Worm (Caenorhabditis elegans) whole organism, young adult: ENCODE measurements around the gene nspb-1.

Experiments used
- B0336.3 ChIP-seq: fragments of 200-800 bp; sonication (Bioruptor generic); IDR thresholded peaks from 2 replicates; pipeline ENCODE4 v1.3.6; 2022; ENCODE audit warnings: missing genetic modification characterization, missing compliant biosample characterization
- D2030.7 ChIP-seq: fragments of 200-800 bp; sonication (Bioruptor generic); IDR thresholded peaks from 2 replicates; pipeline ENCODE4 v1.3.6; 2022; ENCODE audit warnings: missing genetic modification reagents, missing genetic modification characterization, missing compliant biosample characterization
- F22D6.2 ChIP-seq: sonication (generic microtip); optimal IDR thresholded peaks from 2 replicates; lab custom pipeline; 2016; ENCODE audit warnings: mild to moderate bottlenecking, missing genetic modification characterization, missing compliant biosample characterization
- F23B12.7 ChIP-seq: sonication (generic microtip); optimal IDR thresholded peaks from 2 replicates; lab custom pipeline; 2017; ENCODE audit warnings: missing genetic modification characterization, mild to moderate bottlenecking, missing compliant biosample characterization, antibody characterized with exemption, moderate library complexity; ENCODE audit not compliant: insufficient read depth
- F39B2.1 ChIP-seq: fragments of 200-800 bp; sonication (Bioruptor generic); IDR thresholded peaks from 2 replicates; pipeline ENCODE4 v1.3.6; 2022; ENCODE audit warnings: missing genetic modification reagents, missing genetic modification characterization, missing compliant biosample characterization
- F57C9.4 ChIP-seq: sonication (generic microtip); optimal IDR thresholded peaks from 2 replicates; lab custom pipeline; 2017; ENCODE audit warnings: mild to moderate bottlenecking, missing genetic modification characterization, missing compliant biosample characterization
- Y79H2A.3 ChIP-seq: fragments of 200-800 bp; sonication (Bioruptor generic); conservative IDR thresholded peaks from 2 replicates; pipeline ENCODE4 v1.3.6; 2022; ENCODE audit warnings: missing genetic modification reagents, missing genetic modification characterization, missing compliant biosample characterization
- Y95B8A.8 ChIP-seq: fragments of 200-800 bp; sonication (Bioruptor generic); IDR thresholded peaks from 2 replicates; pipeline ENCODE4 v1.3.6; 2022; ENCODE audit warnings: missing genetic modification reagents, missing genetic modification characterization, missing compliant biosample characterization
- aptf-2 ChIP-seq: fragments of 200-800 bp; sonication (Bioruptor generic); conservative IDR thresholded peaks from 2 replicates; pipeline ENCODE4 v1.3.6; 2022; ENCODE audit warnings: missing genetic modification reagents, missing genetic modification characterization, missing compliant biosample characterization
- atf-7 ChIP-seq: sonication (generic microtip); optimal IDR thresholded peaks from 2 replicates; lab custom pipeline; 2017; ENCODE audit warnings: mild to moderate bottlenecking, missing genetic modification characterization, missing compliant biosample characterization
- athp-1 ChIP-seq: sonication (generic microtip); optimal IDR thresholded peaks from 2 replicates; lab custom pipeline; 2017; ENCODE audit warnings: mild to moderate bottlenecking, missing genetic modification characterization, missing compliant biosample characterization
- attf-5 ChIP-seq: fragments of 200-800 bp; sonication (Bioruptor generic); optimal IDR thresholded peaks from 2 replicates; lab custom pipeline; 2018; ENCODE audit warnings: mild to moderate bottlenecking, missing genetic modification characterization, missing compliant biosample characterization
- bed-2 ChIP-seq: fragments of 200-800 bp; sonication (Bioruptor generic); IDR thresholded peaks from 2 replicates; pipeline ENCODE4 v1.3.6; 2022; ENCODE audit warnings: missing genetic modification reagents, missing genetic modification characterization, missing compliant biosample characterization
- cebp-1 ChIP-seq, 2 experiments: fragments of 200-800 bp in 1 of 2; sonication (Bioruptor generic) in 1 of 2; sonication (generic microtip) in 1 of 2; IDR thresholded peaks in 1 of 2; optimal IDR thresholded peaks in 1 of 2; 2 replicates each; pipeline versions ENCODE4 v1.3.6 to Lab custom; 2017 to 2022; ENCODE audit warnings: missing compliant biosample characterization in 2 of 2, missing genetic modification characterization in 2 of 2, mild to moderate bottlenecking in 1 of 2, missing genetic modification reagents in 1 of 2, moderate library complexity in 1 of 2
- efl-1 ChIP-seq: fragments of 150-350 bp; optimal IDR thresholded peaks from 2 replicates; lab custom pipeline; 2014; ENCODE audit warnings: missing biosample characterization, missing genetic modification reagents, missing genetic modification characterization
- ekl-4 ChIP-seq: fragments of 200-800 bp; sonication (Bioruptor generic); IDR thresholded peaks from 2 replicates; pipeline ENCODE4 v1.3.6; 2022; ENCODE audit warnings: missing genetic modification reagents, missing genetic modification characterization, missing compliant biosample characterization
- gei-17 ChIP-seq: fragments of 200-800 bp; sonication (Bioruptor generic); optimal IDR thresholded peaks from 2 replicates; lab custom pipeline; 2018; ENCODE audit warnings: mild to moderate bottlenecking, missing genetic modification characterization, missing compliant biosample characterization
- hmg-20 ChIP-seq: fragments of 200-800 bp; sonication (Bioruptor generic); IDR thresholded peaks from 2 replicates; pipeline ENCODE4 v1.3.6; 2022; ENCODE audit warnings: missing genetic modification reagents, missing genetic modification characterization, missing compliant biosample characterization
- let-526 ChIP-seq: fragments of 200-800 bp; sonication (Bioruptor generic); IDR thresholded peaks from 2 replicates; pipeline ENCODE4 v1.3.6; 2022; ENCODE audit warnings: missing genetic modification reagents, missing genetic modification characterization, missing compliant biosample characterization
- lin-26 ChIP-seq: fragments of 200-800 bp; sonication (Bioruptor generic); IDR thresholded peaks from 2 replicates; pipeline ENCODE4 v1.3.6; 2022; ENCODE audit warnings: missing genetic modification reagents, missing genetic modification characterization, missing compliant biosample characterization
- lin-35 ChIP-seq, 3 experiments: fragments of 150-350 bp in 2 of 3; sonication (generic microtip) in 1 of 3; optimal IDR thresholded peaks; 2 replicates each; lab custom pipeline; 2014 to 2018; ENCODE audit warnings: missing biosample characterization in 3 of 3, missing genetic modification characterization in 3 of 3, missing genetic modification reagents in 3 of 3
- lin-54 ChIP-seq: fragments of 200-800 bp; sonication (Bioruptor generic); optimal IDR thresholded peaks from 2 replicates; lab custom pipeline; 2018; ENCODE audit warnings: mild to moderate bottlenecking, missing genetic modification characterization, missing compliant biosample characterization
- lsl-1 ChIP-seq: fragments of 200-800 bp; sonication (Bioruptor generic); optimal IDR thresholded peaks from 2 replicates; lab custom pipeline; 2018; ENCODE audit warnings: mild to moderate bottlenecking, missing genetic modification characterization, moderate library complexity, missing compliant biosample characterization
- madf-10 ChIP-seq: sonication (generic microtip); optimal IDR thresholded peaks from 2 replicates; lab custom pipeline; 2016; ENCODE audit warnings: mild to moderate bottlenecking, missing genetic modification characterization, missing compliant biosample characterization
- mcd-1 ChIP-seq: fragments of 200-800 bp; sonication (Bioruptor generic); IDR thresholded peaks from 2 replicates; pipeline ENCODE4 v1.3.6; 2022; ENCODE audit warnings: missing genetic modification reagents, missing genetic modification characterization, missing compliant biosample characterization
- mes-4 ChIP-seq: sonication (generic microtip); optimal IDR thresholded peaks from 2 replicates; lab custom pipeline; 2016; ENCODE audit warnings: missing genotype, missing genetic modification characterization, missing compliant biosample characterization
- nfyb-1 ChIP-seq: fragments of 200-800 bp; sonication (Bioruptor generic); IDR thresholded peaks from 2 replicates; pipeline ENCODE4 v1.3.6; 2022; ENCODE audit warnings: missing genetic modification reagents, missing genetic modification characterization, missing compliant biosample characterization
- nhr-80 ChIP-seq: sonication (generic microtip); optimal IDR thresholded peaks from 2 replicates; lab custom pipeline; 2016; ENCODE audit warnings: missing genetic modification characterization, missing compliant biosample characterization
- pha-4 ChIP-seq: fragments of 150-350 bp; sonication (generic microtip); optimal IDR thresholded peaks from 2 replicates; lab custom pipeline; 2014; ENCODE audit warnings: missing biosample characterization, missing genetic modification reagents, missing genetic modification characterization
- repo-1 ChIP-seq: sonication (generic microtip); optimal IDR thresholded peaks from 2 replicates; lab custom pipeline; 2017; ENCODE audit warnings: mild to moderate bottlenecking, missing genetic modification characterization, missing compliant biosample characterization
- rpc-1 ChIP-seq, 2 experiments: fragments of 150-350 bp in 1 of 2; sonication (generic microtip) in 1 of 2; optimal IDR thresholded peaks; 2 replicates each; lab custom pipeline; 2014 to 2018; ENCODE audit warnings: missing biosample characterization in 1 of 2, missing genetic modification characterization in 1 of 2, missing genetic modification reagents in 1 of 2, missing genotype in 1 of 2
- snpc-1.3 ChIP-seq: sonication (generic microtip); optimal IDR thresholded peaks from 2 replicates; lab custom pipeline; 2017; ENCODE audit warnings: missing genetic modification characterization, mild to moderate bottlenecking, missing compliant biosample characterization, antibody characterized with exemption, moderate library complexity, missing genotype, missing genetic modification reagents; ENCODE audit not compliant: insufficient read depth
- snpc-3.4 ChIP-seq: sonication (generic microtip); optimal IDR thresholded peaks from 2 replicates; lab custom pipeline; 2017; ENCODE audit warnings: missing genetic modification characterization, mild to moderate bottlenecking, missing compliant biosample characterization, antibody characterized with exemption, moderate library complexity, missing genotype, missing genetic modification reagents
- snpc-4 ChIP-seq, 5 experiments: fragments of 150-350 bp in 1 of 5; sonication (generic microtip) in 4 of 5; optimal IDR thresholded peaks; 2 replicates each; lab custom pipeline; 2014 to 2018; ENCODE audit warnings: missing genetic modification characterization in 5 of 5, missing biosample characterization in 3 of 5, antibody characterized with exemption in 2 of 5, mild to moderate bottlenecking in 2 of 5, missing compliant biosample characterization in 2 of 5, missing genotype in 2 of 5, moderate library complexity in 2 of 5, missing genetic modification reagents in 1 of 5
- tbp1 ChIP-seq: fragments of 200-800 bp; sonication (Bioruptor generic); optimal IDR thresholded peaks from 2 replicates; lab custom pipeline; 2018; ENCODE audit warnings: mild to moderate bottlenecking, missing genetic modification characterization, missing compliant biosample characterization
- tlf-1 ChIP-seq: fragments of 200-800 bp; sonication (Bioruptor generic); optimal IDR thresholded peaks from 2 replicates; lab custom pipeline; 2018; ENCODE audit warnings: mild to moderate bottlenecking, missing genetic modification characterization, missing compliant biosample characterization
- zfh-2 ChIP-seq: fragments of 200-800 bp; sonication (Bioruptor generic); conservative IDR thresholded peaks from 2 replicates; pipeline ENCODE4 v1.3.6; 2022; ENCODE audit warnings: missing genetic modification reagents, missing genetic modification characterization, missing compliant biosample characterization
- ztf-26 ChIP-seq: sonication (generic microtip); optimal IDR thresholded peaks from 2 replicates; lab custom pipeline; 2017; ENCODE audit warnings: missing genetic modification characterization, missing compliant biosample characterization
- ztf-28 ChIP-seq: fragments of 200-800 bp; sonication (Bioruptor generic); IDR thresholded peaks from 2 replicates; pipeline ENCODE4 v1.3.6; 2022; ENCODE audit warnings: missing genetic modification reagents, missing genetic modification characterization, missing compliant biosample characterization

Gene nspb-1

ce11 chrIV:6556624-6557368 is 34.1 kb downstream of the nspb-1 start, which contains the start of gene try-3 (continued):
- TF ChIP-seq F23B12.7 (peak; percentile 65), B0336.3 (GFP tag; lab: Robert Waterston, UW) (peak; percentile 81)

- peak; percentile 77 for TF ChIP-seq cebp-1 (GFP tag; IDR thresholded peaks at IDR 0.05; lab: Robert Waterston, UW)
- TF ChIP-seq cebp-1 (tag; optimal IDR thresholded peaks at IDR 0.05; lab: Kevin White, UChicago) = peak; percentile 92
- peak; percentile 1 for TF ChIP-seq tbp1 (GFP tag; lab: Kevin White, UChicago)
- TF ChIP-seq attf-5 = peak; percentile 7
- TF ChIP-seq hmg-20 = no peak
- no peak for TF ChIP-seq snpc-4 (GFP tag; optimal IDR thresholded peaks at IDR 0.05; lab: Kevin White, UChicago)
- TF ChIP-seq snpc-4 (tag; optimal IDR thresholded peaks at IDR 0.05; lab: Kevin White, UChicago) = peak in 1 of 4 experiments; percentile 21
- TF ChIP-seq zfh-2 (GFP tag; lab: Robert Waterston, UW) = no peak
- TF ChIP-seq tlf-1 = no peak
- TF ChIP-seq lin-35 (GFP tag; optimal IDR thresholded peaks at IDR 0.05; lab: Kevin White, UChicago) = peak in 1 of 3 experiments; percentile 67
- peak; percentile 31 for TF ChIP-seq lin-54
- TF ChIP-seq ztf-26 (tag; lab: Kevin White, UChicago) = no peak
- TF ChIP-seq efl-1 (GFP tag; lab: Kevin White, UChicago) = peak; percentile 12
Observed at ce11 chrIV:6555388-6556330, 35.3 kb downstream of the nspb-1 start, which contains the start of gene paqr-1. paqr-1 (minus strand) TSS chrIV:6555438.

- no peak for TF ChIP-seq F22D6.2
- peak; percentile 61; the same call in 1 of the 2 replicates for TF ChIP-seq B0336.3 (GFP tag; lab: Robert Waterston, UW)
- peak; percentile 96 for TF ChIP-seq nhr-80
- TF ChIP-seq ekl-4 (GFP tag; lab: Robert Waterston, UW) = 0 out of 2 replicates have a peak, but pooled peaks have one; percentile 29
- TF ChIP-seq Y95B8A.8 (GFP tag; lab: Robert Waterston, UW) = 0 out of 2 replicates have a peak, but pooled peaks have one; percentile 46
- peak; percentile 28 for TF ChIP-seq atf-7 (tag; lab: Kevin White, UChicago)
- TF ChIP-seq F57C9.4 (tag; lab: Kevin White, UChicago) = no peak
- peak; percentile 12 for TF ChIP-seq pha-4
- no peak for TF ChIP-seq rpc-1 (optimal IDR thresholded peaks at IDR 0.05; lab: Kevin White, UChicago)
- no peak for TF ChIP-seq rpc-1 (tag; optimal IDR thresholded peaks at IDR 0.05; lab: Kevin White, UChicago)
- TF ChIP-seq madf-10 (tag; lab: Kevin White, UChicago) = peak; percentile 44
- TF ChIP-seq mcd-1 (GFP tag; lab: Robert Waterston, UW) = no peak
- no peak for TF ChIP-seq gei-17 (GFP tag; lab: Kevin White, UChicago)
- TF ChIP-seq tbp1 (GFP tag; lab: Kevin White, UChicago) = peak; percentile 25
- TF ChIP-seq cebp-1 (GFP tag; IDR thresholded peaks at IDR 0.05; lab: Robert Waterston, UW) = no peak
- peak; percentile 31 for TF ChIP-seq cebp-1 (tag; optimal IDR thresholded peaks at IDR 0.05; lab: Kevin White, UChicago)
- peak; percentile 1 for TF ChIP-seq attf-5
- TF ChIP-seq, all 124 proteins: peak for 10
Observed at ce11 chrIV:6554865-6555264, 36.0 kb downstream of the nspb-1 start.

ce11 chrIV:6552036-6552435 is 38.9 kb downstream of the nspb-1 start:
- TF ChIP-seq lsl-1 (GFP tag; lab: Kevin White, UChicago) = no peak
- no peak for TF ChIP-seq D2030.7 (GFP tag; lab: Robert Waterston, UW)
- no peak for TF ChIP-seq snpc-1.3
- TF ChIP-seq athp-1 (tag; lab: Kevin White, UChicago) = no peak
- TF ChIP-seq snpc-3.4 (tag; lab: Kevin White, UChicago) = no peak
- TF ChIP-seq aptf-2 (GFP tag; lab: Robert Waterston, UW) = no peak
- TF ChIP-seq bed-2 (GFP tag; lab: Robert Waterston, UW) = no peak
- TF ChIP-seq mes-4 (tag; lab: Kevin White, UChicago) = no peak
- TF ChIP-seq ztf-28 (GFP tag; lab: Robert Waterston, UW) = no peak
- TF ChIP-seq lin-26 = no peak
- TF ChIP-seq F39B2.1 = no peak
- no peak for TF ChIP-seq let-526 (GFP tag; lab: Robert Waterston, UW)
- TF ChIP-seq repo-1 (tag; lab: Kevin White, UChicago) = peak; percentile 56
- no peak for TF ChIP-seq Y79H2A.3
- TF ChIP-seq nfyb-1 (GFP tag; lab: Robert Waterston, UW) = 0 out of 2 replicates have a peak, but pooled peaks have one; percentile 7
